Worm (Caenorhabditis elegans) whole organism, L4/young adult: ENCODE results near the gene parn-2.

Experiments used
- W03F9.2 ChIP-seq: fragments of 150-350 bp; optimal IDR thresholded peaks from 2 replicates; lab custom pipeline; 2014; ENCODE audit warnings: missing biosample characterization, missing genetic modification characterization
- dao-5 ChIP-seq: sonication (generic microtip); optimal IDR thresholded peaks from 2 replicates; lab custom pipeline; 2016; ENCODE audit warnings: missing genotype, missing genetic modification characterization, moderate library complexity, missing compliant biosample characterization
- him-1 ChIP-seq: sonication (generic microtip); optimal IDR thresholded peaks from 2 replicates; lab custom pipeline; 2016; ENCODE audit warnings: missing genotype, missing genetic modification reagents, missing genetic modification characterization, missing compliant biosample characterization

Gene parn-2

DNA sequence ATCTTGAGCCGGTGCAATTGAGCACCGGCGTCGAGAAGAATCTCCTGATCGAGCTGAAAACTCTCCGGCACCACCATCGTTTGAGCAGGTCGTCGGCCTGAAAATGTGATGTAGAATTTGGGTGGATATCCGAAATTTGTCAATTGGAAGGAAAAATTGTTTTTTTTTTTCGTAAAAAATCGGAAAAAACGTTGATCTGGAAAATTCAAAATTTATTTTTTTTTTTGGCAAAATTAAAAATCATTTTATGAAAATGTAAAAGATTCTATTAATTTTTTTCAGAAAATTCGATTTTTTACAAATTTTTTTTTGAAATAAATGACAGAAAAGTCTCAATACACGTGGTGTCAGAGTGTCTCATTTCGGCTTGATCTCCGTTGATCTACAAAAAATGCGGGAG is 9.7 kb upstream of the parn-2 start, which contains the start of gene tric-1B.1:
tric-1B.1 (minus strand) TSS at position 101 of the 400 bp plus-strand sequence.
- TF ChIP-seq dao-5 (tag; lab: Kevin White, UChicago) (no peak), him-1 (tag; lab: Kevin White, UChicago) (no peak), W03F9.2 (tag; lab: Kevin White, UChicago) (no peak)

DNA sequence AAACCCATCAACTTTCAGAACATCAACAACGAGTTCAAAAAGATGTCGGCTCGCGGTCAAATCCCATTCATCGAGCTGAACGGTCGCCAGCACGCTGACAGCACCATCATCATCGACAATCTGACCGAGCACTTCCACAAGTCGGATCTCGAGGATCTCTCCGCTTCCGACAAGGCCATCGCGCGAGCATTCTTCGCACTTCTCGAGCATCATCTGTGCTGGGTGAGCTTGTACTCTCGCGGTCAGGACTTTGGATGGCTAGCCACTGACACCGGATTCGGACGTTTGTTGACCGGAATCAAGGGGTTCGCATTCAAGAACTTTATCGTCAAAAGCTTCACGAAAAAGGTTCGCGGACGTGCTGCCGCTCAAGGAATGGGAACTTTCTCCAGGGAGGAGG is 8.4 kb upstream of the parn-2 start:
- TF ChIP-seq W03F9.2 (tag; lab: Kevin White, UChicago) (no peak), him-1 (tag; lab: Kevin White, UChicago) (no peak), dao-5 (tag; lab: Kevin White, UChicago) (no peak)

ce11 chrII:12263971-12264554 is 7.6 kb upstream of the parn-2 start, which contains the start of gene faxc-1:
Gene faxc-1, plus strand, starts transcription at chrII:12264192.
- TF ChIP-seq dao-5 (tag; lab: Kevin White, UChicago), result no peak
- no peak for TF ChIP-seq W03F9.2 (tag; lab: Kevin White, UChicago)
- no peak for TF ChIP-seq him-1 (tag; lab: Kevin White, UChicago)

DNA sequence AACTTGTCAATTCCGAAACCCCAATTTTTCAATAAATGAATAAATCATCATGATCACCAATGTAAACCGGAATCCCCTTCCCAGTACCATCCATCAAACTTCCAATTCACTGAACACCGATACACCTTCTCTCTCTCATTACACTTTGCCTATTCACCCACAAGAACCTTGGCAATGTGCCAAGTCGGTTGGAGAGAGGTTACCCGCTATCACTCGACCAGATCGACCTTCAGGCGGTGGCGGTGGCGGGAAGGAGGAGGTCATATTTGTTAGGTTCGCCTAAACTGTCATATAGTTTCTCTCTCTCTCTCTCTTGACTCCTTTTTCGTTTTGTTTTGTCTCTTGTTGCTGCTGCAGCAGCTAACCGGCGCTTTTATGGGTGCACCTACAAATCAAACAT is 6.1 kb upstream of the parn-2 start:
- TF ChIP-seq him-1 (tag; lab: Kevin White, UChicago) (no peak), W03F9.2 (tag; lab: Kevin White, UChicago) (no peak), dao-5 (tag; lab: Kevin White, UChicago) (no peak)

- TF ChIP-seq him-1 (tag; lab: Kevin White, UChicago) (no peak), dao-5 (tag; lab: Kevin White, UChicago) (no peak), W03F9.2 (tag; lab: Kevin White, UChicago) (no peak)
Measured at ce11 chrII:12261147-12261821, 4.9 kb upstream of the parn-2 start.

DNA sequence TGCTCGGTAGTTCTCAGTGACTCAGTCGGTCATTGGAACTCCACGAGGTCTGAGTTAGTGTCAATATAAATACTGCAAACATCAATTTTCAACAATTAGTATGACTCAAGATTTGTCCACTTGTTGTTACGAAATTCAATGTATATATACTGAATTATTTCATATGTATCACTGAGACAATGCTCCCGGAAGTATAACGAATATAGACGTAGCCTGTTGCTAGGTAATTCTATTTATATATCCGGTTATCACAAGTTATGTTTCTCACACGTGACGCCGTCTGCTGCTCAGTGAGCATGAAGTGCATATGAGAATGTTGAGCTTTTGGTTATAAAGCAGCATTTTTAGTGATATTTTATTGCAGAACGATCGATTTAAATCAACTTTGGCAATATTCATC is 4.1 kb upstream of the parn-2 start:
- TF ChIP-seq dao-5 (tag; lab: Kevin White, UChicago) (no peak), W03F9.2 (tag; lab: Kevin White, UChicago) (no peak), him-1 (tag; lab: Kevin White, UChicago) (no peak)

DNA sequence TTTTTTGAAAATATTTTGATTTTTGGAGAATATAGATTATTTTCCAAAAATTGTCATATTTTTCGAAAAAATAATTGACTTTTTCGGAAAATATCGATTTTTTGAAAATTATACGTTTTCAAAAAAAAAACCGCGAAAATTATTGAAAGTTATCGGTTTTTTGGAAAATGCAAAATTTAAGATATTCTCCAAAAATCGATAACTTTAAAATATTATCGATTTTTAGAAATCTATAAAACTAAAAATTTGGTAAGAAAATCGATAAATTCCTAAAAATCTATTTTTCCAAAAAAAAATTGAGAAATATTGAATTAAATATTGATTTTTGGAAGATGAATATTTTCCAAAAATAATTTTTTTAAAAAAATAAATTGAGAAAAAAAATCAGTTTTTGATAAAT is 667 bp upstream of the parn-2 start:
- TF ChIP-seq W03F9.2 (tag; lab: Kevin White, UChicago), result no peak
- no peak for TF ChIP-seq him-1 (tag; lab: Kevin White, UChicago)
- no peak for TF ChIP-seq dao-5 (tag; lab: Kevin White, UChicago)

ce11 chrII:12255545-12256233 is 739 bp downstream of the parn-2 start:
- TF ChIP-seq dao-5 (tag; lab: Kevin White, UChicago) (no peak), him-1 (tag; lab: Kevin White, UChicago) (no peak), W03F9.2 (tag; lab: Kevin White, UChicago) (no peak)

DNA sequence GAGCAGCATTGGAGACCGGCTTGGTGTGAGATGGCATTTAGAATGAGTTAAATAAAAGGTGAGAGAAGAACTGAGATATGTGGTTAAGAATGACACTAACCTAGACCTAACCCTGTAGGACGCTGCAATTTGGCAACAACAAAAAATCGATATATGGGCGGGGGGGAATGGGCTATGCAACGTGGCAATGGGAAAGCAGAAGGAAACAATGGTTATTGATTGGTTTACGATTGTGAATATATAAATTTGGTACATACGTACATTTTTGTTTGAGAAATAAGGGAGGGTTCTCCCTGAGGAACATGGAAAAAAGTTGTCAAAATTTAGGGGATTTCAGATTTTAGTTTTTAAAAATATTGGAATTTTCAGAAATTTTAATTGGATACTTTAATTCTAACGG is 7.4 kb downstream of the parn-2 start, which contains the start of gene tag-276:
tag-276 (minus strand) TSS at position 101 of the 400 bp plus-strand sequence.
- no peak for TF ChIP-seq dao-5 (tag; lab: Kevin White, UChicago)
- TF ChIP-seq W03F9.2 (tag; lab: Kevin White, UChicago), result no peak
- no peak for TF ChIP-seq him-1 (tag; lab: Kevin White, UChicago)

DNA sequence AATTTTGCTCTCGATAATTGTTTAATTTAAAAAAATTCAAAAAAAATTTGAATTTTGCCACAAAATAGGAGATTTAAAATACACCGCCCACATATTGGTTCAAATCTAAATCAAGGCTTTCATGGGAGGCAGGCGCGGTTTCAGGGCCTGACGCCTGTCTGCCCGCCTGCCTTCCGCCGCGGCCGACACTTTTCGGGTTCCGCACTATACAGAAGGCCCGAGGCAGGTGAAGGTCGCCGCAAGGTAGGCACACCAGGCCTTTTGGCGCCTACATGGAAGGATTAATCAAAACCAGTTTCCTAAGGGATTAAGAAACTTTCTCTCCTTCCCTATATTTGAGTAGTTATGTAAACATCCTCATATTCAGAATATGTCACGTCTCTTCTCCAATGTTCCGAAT is 13.9 kb downstream of the parn-2 start, which contains the start of gene Y57A10A.24:
Y57A10A.24 (plus strand) TSS at position 396 of the 400 bp plus-strand sequence.
- no peak for TF ChIP-seq dao-5 (tag; lab: Kevin White, UChicago)
- TF ChIP-seq W03F9.2 (tag; lab: Kevin White, UChicago), result no peak
- TF ChIP-seq him-1 (tag; lab: Kevin White, UChicago), result no peak

DNA sequence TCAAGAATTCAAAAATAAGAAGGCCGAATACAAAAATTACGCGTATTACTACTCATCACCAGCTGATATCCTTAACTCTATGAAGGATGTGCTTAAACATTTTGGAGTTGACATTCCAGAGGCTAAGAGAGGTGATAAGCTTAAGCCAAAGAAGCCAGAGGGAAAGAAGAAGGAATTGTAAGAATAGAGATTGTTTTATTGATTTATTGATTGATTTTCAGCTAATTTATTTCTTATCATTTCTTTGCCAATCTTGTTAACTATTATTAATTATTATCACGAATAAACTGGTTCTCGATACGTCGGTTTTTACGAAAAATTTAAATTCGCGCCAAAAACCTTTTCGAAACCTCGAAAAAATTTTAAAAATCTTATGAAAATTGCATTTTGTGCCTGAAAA is 14.6 kb downstream of the parn-2 start:
- TF ChIP-seq dao-5 (tag; lab: Kevin White, UChicago) (no peak), him-1 (tag; lab: Kevin White, UChicago) (no peak), W03F9.2 (tag; lab: Kevin White, UChicago) (no peak)

DNA sequence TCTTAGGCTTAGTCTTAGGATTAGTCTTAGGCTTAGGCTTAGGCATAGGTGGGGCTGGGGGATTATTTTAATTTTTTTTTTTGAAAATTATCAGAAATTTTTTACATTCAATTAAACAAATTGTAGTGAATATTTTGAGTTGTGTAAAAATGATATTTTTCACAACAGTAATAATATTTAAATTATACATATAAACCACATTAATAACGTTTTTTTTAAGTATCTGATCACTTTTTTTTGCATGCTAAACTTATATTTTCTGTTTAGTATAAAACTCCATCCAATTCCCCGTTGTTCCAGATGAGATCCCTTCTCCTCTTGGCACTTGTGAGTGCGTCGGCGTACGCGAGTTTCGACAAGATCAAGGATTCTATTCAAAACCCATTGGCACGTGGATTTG is 16.3 kb downstream of the parn-2 start, which contains the start of gene txdc-12.1:
txdc-12.1 (plus strand) TSS at position 301 of the 400 bp plus-strand sequence.
- TF ChIP-seq him-1 (tag; lab: Kevin White, UChicago), result no peak
- no peak for TF ChIP-seq W03F9.2 (tag; lab: Kevin White, UChicago)
- TF ChIP-seq dao-5 (tag; lab: Kevin White, UChicago), result no peak

DNA sequence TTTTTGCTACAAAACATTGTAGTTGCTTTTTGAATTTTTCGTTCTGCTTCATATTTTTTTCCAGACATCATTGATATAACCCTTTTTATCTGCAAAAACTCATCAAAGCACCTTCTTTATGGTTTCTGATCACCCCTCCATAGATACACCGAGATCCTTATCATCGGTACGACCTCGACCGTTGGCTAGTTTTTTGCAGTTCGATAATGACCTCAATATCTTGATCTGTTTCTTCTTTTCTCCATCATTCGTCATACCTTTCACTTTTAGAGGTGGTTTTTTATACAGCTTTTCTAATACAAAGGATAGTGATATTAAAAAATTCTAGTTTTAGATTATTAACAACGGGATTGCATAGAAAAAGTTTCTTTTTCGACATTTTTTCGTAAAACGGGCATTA is 17.0 kb downstream of the parn-2 start:
- TF ChIP-seq dao-5 (tag; lab: Kevin White, UChicago) (no peak), W03F9.2 (tag; lab: Kevin White, UChicago) (no peak), him-1 (tag; lab: Kevin White, UChicago) (no peak)
